Fruit fly (Drosophila melanogaster) whole organism: ENCODE data around the gene simj.

Experiments used
- Dll ChIP-seq: fragments of >200 bp; optimal IDR thresholded peaks from 2 replicates; lab custom pipeline; 2017
- EcR ChIP-seq, 2 experiments: fragments of >200 bp; optimal IDR thresholded peaks; 2 replicates each; lab custom pipeline; 2017; ENCODE audit warnings: missing biosample characterization in 2 of 2, missing genetic modification characterization in 2 of 2, missing genetic modification reagents in 2 of 2
- pan ChIP-seq: fragments of >200 bp; optimal IDR thresholded peaks from 2 replicates; lab custom pipeline; 2017
- psq ChIP-seq: fragments of >200 bp; optimal IDR thresholded peaks from 2 replicates; lab custom pipeline; 2017
- usp ChIP-seq: fragments of >200 bp; optimal IDR thresholded peaks from 2 replicates; lab custom pipeline; 2017; ENCODE audit warnings: missing biosample characterization, missing genetic modification characterization, mixed read lengths

- TF ChIP-seq usp (GFP tag; lab: Kevin White, UChicago) = no peak
- TF ChIP-seq psq (lab: Kevin White, UChicago) = no peak
- no peak for TF ChIP-seq pan
- no peak for TF ChIP-seq EcR (GFP tag; optimal IDR thresholded peaks at IDR 0.05; lab: Kevin White, UChicago)
- TF ChIP-seq Dll (lab: Kevin White, UChicago) = no peak
These were observed 39.0 kb upstream of the simj start, which contains the start of gene CG43127 for dm6 chr3L:10625499-10625898.
